Worm (Caenorhabditis elegans) whole organism, L3 larva: Measurements from ENCODE around the gene znf-593.

Experiments
- ceh-16 ChIP-seq: sonication (generic microtip); optimal IDR thresholded peaks from 2 replicates; lab custom pipeline; 2017; ENCODE audit warnings: missing biosample characterization, missing genetic modification characterization
- elt-2 ChIP-seq: sonication (generic microtip); optimal IDR thresholded peaks from 2 replicates; lab custom pipeline; 2016; ENCODE audit warnings: missing genetic modification reagents, mild to moderate bottlenecking, missing genetic modification characterization, missing compliant biosample characterization
- lin-15B ChIP-seq: fragments of 150-350 bp; optimal IDR thresholded peaks from 2 replicates; lab custom pipeline; 2014; ENCODE audit warnings: missing biosample characterization, missing genetic modification characterization
- pha-4 ChIP-seq: fragments of 150-350 bp; optimal IDR thresholded peaks from 2 replicates; lab custom pipeline; 2014; ENCODE audit warnings: missing biosample characterization, missing genetic modification reagents, missing genetic modification characterization
- unc-39 ChIP-seq: sonication (generic microtip); optimal IDR thresholded peaks from 4 replicates; lab custom pipeline; 2017; ENCODE audit warnings: missing biosample characterization, missing genetic modification characterization
- zag-1 ChIP-seq: fragments of 150-350 bp; optimal IDR thresholded peaks from 2 replicates; lab custom pipeline; 2014; ENCODE audit warnings: missing biosample characterization, missing genetic modification characterization

DNA sequence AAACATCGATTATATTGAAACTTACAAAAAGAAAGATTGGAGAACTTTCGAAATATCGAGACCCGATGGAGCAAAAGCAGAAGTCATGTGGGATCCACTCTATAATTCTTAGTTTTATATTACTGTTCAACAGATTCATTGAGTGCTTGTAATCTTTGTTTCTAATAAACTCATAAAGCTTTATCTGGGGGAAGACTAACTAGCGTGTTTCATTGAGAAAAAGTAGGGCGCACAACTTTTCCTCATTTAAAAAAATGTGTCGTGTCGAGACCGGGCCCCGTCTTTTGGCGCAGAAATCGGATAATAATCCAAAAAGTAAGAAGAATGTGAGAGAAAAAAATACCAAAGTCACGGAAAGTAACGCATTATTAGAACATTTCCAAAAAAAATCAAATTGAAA is 8.7 kb downstream of the znf-593 start, which contains the start of gene faah-4:
- TF ChIP-seq ceh-16, result no peak
- no peak for TF ChIP-seq pha-4 (tag; lab: Kevin White, UChicago)
- TF ChIP-seq elt-2, result no peak
- TF ChIP-seq lin-15B (tag; lab: Kevin White, UChicago), result no peak
- no peak for TF ChIP-seq zag-1
- TF ChIP-seq unc-39 (tag; lab: Kevin White, UChicago), result no peak
